Fruit fly (Drosophila melanogaster) whole organism, embryonic: Measurements from ENCODE around the gene CG31445.

Experiments
- Atf3 ChIP-seq: fragments of 200-800 bp; sonication (Bioruptor generic); optimal IDR thresholded peaks from 3 replicates; lab custom pipeline; 2016; ENCODE audit warnings: missing biosample characterization, missing genetic modification characterization
- B-H2 ChIP-seq: fragments of 200-800 bp; sonication (Bioruptor generic); optimal IDR thresholded peaks from 2 replicates; lab custom pipeline; 2018; ENCODE audit warnings: missing biosample characterization, mild to moderate bottlenecking, missing genetic modification characterization
- BEAF-32 ChIP-seq: fragments of 200-800 bp; sonication (Bioruptor generic); optimal IDR thresholded peaks from 3 replicates; lab custom pipeline; 2017; ENCODE audit warnings: missing biosample characterization, missing genetic modification characterization, mild to moderate bottlenecking, moderate library complexity, missing genetic modification reagents
- CG10543 ChIP-seq: fragments of 200-800 bp; sonication (Bioruptor generic); optimal IDR thresholded peaks from 3 replicates; lab custom pipeline; 2017; ENCODE audit warnings: missing biosample characterization, mild to moderate bottlenecking, missing genetic modification characterization, moderate library complexity
- CG11247 ChIP-seq: fragments of 200-800 bp; sonication (Bioruptor generic); IDR thresholded peaks from 2 replicates; pipeline ENCODE4 v1.3.6; 2022; ENCODE audit warnings: missing biosample characterization, missing genetic modification characterization
- CG11456 ChIP-seq: fragments of 200-800 bp; sonication (Bioruptor generic); IDR thresholded peaks from 3 replicates; pipeline ENCODE4 v1.3.6; 2022; ENCODE audit warnings: missing biosample characterization, missing genetic modification characterization
- CG13624 ChIP-seq: fragments of 200-800 bp; sonication (Bioruptor generic); optimal IDR thresholded peaks from 2 replicates; lab custom pipeline; 2016; ENCODE audit warnings: missing biosample characterization, missing genetic modification characterization
- CG15696 ChIP-seq: fragments of 200-800 bp; sonication (Bioruptor generic); optimal IDR thresholded peaks from 2 replicates; lab custom pipeline; 2019; ENCODE audit warnings: missing biosample characterization, mild to moderate bottlenecking, missing genetic modification characterization, moderate library complexity
- CG1832 ChIP-seq: fragments of 200-800 bp; sonication (Bioruptor generic); optimal IDR thresholded peaks from 2 replicates; lab custom pipeline; 2017; ENCODE audit warnings: missing biosample characterization, mild to moderate bottlenecking, missing genetic modification characterization, inconsistent platforms
- CG30403 ChIP-seq: fragments of 200-800 bp; sonication (Bioruptor generic); optimal IDR thresholded peaks from 3 replicates; lab custom pipeline; 2016; ENCODE audit warnings: missing biosample characterization, missing genetic modification characterization
- CG31365 ChIP-seq: fragments of 200-800 bp; sonication (Bioruptor generic); optimal IDR thresholded peaks from 2 replicates; lab custom pipeline; 2018; ENCODE audit warnings: missing biosample characterization, mild to moderate bottlenecking, missing genetic modification characterization
- CG32532 ChIP-seq: fragments of 200-800 bp; sonication (Bioruptor generic); IDR thresholded peaks from 2 replicates; pipeline ENCODE4 v1.3.6; 2022; ENCODE audit warnings: missing biosample characterization, missing genetic modification characterization
- CG32772 ChIP-seq: fragments of 200-800 bp; sonication (Bioruptor generic); IDR thresholded peaks from 2 replicates; pipeline ENCODE4 v1.3.6; 2022; ENCODE audit warnings: missing biosample characterization, missing genetic modification characterization
- CG4360 ChIP-seq: fragments of 200-800 bp; sonication (Bioruptor generic); IDR thresholded peaks from 2 replicates; pipeline ENCODE4 v1.3.6; 2022; ENCODE audit warnings: missing biosample characterization, missing genetic modification characterization
- CG7556 ChIP-seq: fragments of 200-800 bp; sonication (Bioruptor generic); optimal IDR thresholded peaks from 2 replicates; lab custom pipeline; 2017; ENCODE audit warnings: missing biosample characterization, mild to moderate bottlenecking, missing genetic modification characterization
- CG7786 ChIP-seq: fragments of 200-800 bp; sonication (Bioruptor generic); optimal IDR thresholded peaks from 2 replicates; lab custom pipeline; 2016; ENCODE audit warnings: missing biosample characterization, missing genetic modification characterization
- CG8281 ChIP-seq: fragments of 200-800 bp; sonication (Bioruptor generic); optimal IDR thresholded peaks from 2 replicates; lab custom pipeline; 2018; ENCODE audit warnings: missing biosample characterization, mild to moderate bottlenecking, missing genetic modification characterization, moderate library complexity
- CG9876 ChIP-seq: fragments of 200-800 bp; sonication (Bioruptor generic); optimal IDR thresholded peaks from 2 replicates; lab custom pipeline; 2016; ENCODE audit warnings: missing biosample characterization, missing genetic modification characterization
- D19A ChIP-seq: fragments of 200-800 bp; optimal IDR thresholded peaks from 3 replicates; lab custom pipeline; 2019; ENCODE audit warnings: missing biosample characterization, mild to moderate bottlenecking, missing genetic modification characterization, moderate library complexity
- Dad ChIP-seq: fragments of 200-800 bp; sonication (Bioruptor generic); optimal IDR thresholded peaks from 3 replicates; lab custom pipeline; 2016; ENCODE audit warnings: missing biosample characterization, missing genetic modification characterization
- Gsc ChIP-seq: fragments of 200-800 bp; sonication (Bioruptor generic); IDR thresholded peaks from 2 replicates; pipeline ENCODE4 v1.3.6; 2022; ENCODE audit warnings: missing biosample characterization, missing genetic modification characterization
- HLH3B ChIP-seq: fragments of 200-800 bp; sonication (Bioruptor generic); IDR thresholded peaks from 2 replicates; pipeline ENCODE4 v1.3.6; 2022; ENCODE audit warnings: missing biosample characterization, missing genetic modification characterization
- HLH4C ChIP-seq: fragments of 200-800 bp; sonication (Bioruptor generic); IDR thresholded peaks from 3 replicates; pipeline ENCODE4 v1.3.6; 2022; ENCODE audit warnings: missing biosample characterization, missing genetic modification characterization; ENCODE audit not compliant: partially characterized antibody
- HmgZ ChIP-seq: fragments of 200-800 bp; sonication (Bioruptor generic); optimal IDR thresholded peaks from 2 replicates; lab custom pipeline; 2018; ENCODE audit warnings: missing biosample characterization, mild to moderate bottlenecking, missing genetic modification characterization
- Kr ChIP-seq: fragments of 200-800 bp; sonication (Bioruptor generic); optimal IDR thresholded peaks from 2 replicates; lab custom pipeline; 2017; ENCODE audit warnings: missing biosample characterization, mild to moderate bottlenecking, missing genetic modification characterization
- Lhr ChIP-seq: fragments of 200-800 bp; sonication (Bioruptor generic); optimal IDR thresholded peaks from 3 replicates; lab custom pipeline; 2017; ENCODE audit warnings: mild to moderate bottlenecking, missing biosample characterization, missing genetic modification reagents, missing genetic modification characterization
- Myb ChIP-seq: fragments of 200-800 bp; sonication (Bioruptor generic); optimal IDR thresholded peaks from 2 replicates; lab custom pipeline; 2016; ENCODE audit warnings: missing biosample characterization, missing genetic modification characterization
- NC2β ChIP-seq: fragments of 200-800 bp; sonication (Bioruptor generic); optimal IDR thresholded peaks from 2 replicates; lab custom pipeline; 2016; ENCODE audit warnings: missing biosample characterization, missing genetic modification characterization
- Poxn ChIP-seq: fragments of 200-800 bp; sonication (Bioruptor generic); IDR thresholded peaks from 2 replicates; pipeline ENCODE4 v1.3.6; 2022; ENCODE audit warnings: missing biosample characterization, missing genetic modification characterization
- Sin3A ChIP-seq: fragments of >200 bp; optimal IDR thresholded peaks from 2 replicates; lab custom pipeline; 2018
- Spps ChIP-seq: fragments of 200-800 bp; sonication (Bioruptor generic); optimal IDR thresholded peaks from 2 replicates; lab custom pipeline; 2018; ENCODE audit warnings: missing biosample characterization, mild to moderate bottlenecking, missing genetic modification characterization
- Sry-δ ChIP-seq: fragments of 200-800 bp; sonication (Bioruptor generic); optimal IDR thresholded peaks from 2 replicates; lab custom pipeline; 2016; ENCODE audit warnings: missing biosample characterization, missing genetic modification characterization
- Trl ChIP-seq, 3 experiments: fragments of >200 bp in 2 of 3; fragments of 200-800 bp in 1 of 3; sonication (Bioruptor generic) in 1 of 3; optimal IDR thresholded peaks; 2 replicates in 1 of 3; 3 replicates in 2 of 3; lab custom pipeline; 2016 to 2017; ENCODE audit warnings: missing biosample characterization in 1 of 3, missing genetic modification characterization in 1 of 3
- Xbp1 ChIP-seq: fragments of 200-800 bp; sonication (Bioruptor generic); optimal IDR thresholded peaks from 3 replicates; lab custom pipeline; 2016; ENCODE audit warnings: missing biosample characterization, mild to moderate bottlenecking, missing genetic modification characterization
- bab2 ChIP-seq: fragments of 200-800 bp; sonication (Bioruptor generic); optimal IDR thresholded peaks from 2 replicates; lab custom pipeline; 2016; ENCODE audit warnings: missing biosample characterization, missing genetic modification characterization
- caup ChIP-seq: fragments of 200-800 bp; sonication (Bioruptor generic); optimal IDR thresholded peaks from 3 replicates; lab custom pipeline; 2017; ENCODE audit warnings: missing biosample characterization, mild to moderate bottlenecking, missing genetic modification characterization, moderate library complexity; ENCODE audit not compliant: severe bottlenecking
- croc ChIP-seq: fragments of 200-800 bp; sonication (Bioruptor generic); conservative IDR thresholded peaks from 3 replicates; pipeline ENCODE4 v1.3.6; 2022; ENCODE audit warnings: missing biosample characterization, missing genetic modification characterization
- dimm ChIP-seq: fragments of 200-800 bp; sonication (Bioruptor generic); IDR thresholded peaks from 2 replicates; pipeline ENCODE4 v1.3.6; 2022; ENCODE audit warnings: missing biosample characterization, missing genetic modification characterization
- ems ChIP-seq: fragments of 200-800 bp; sonication (Bioruptor generic); optimal IDR thresholded peaks from 3 replicates; lab custom pipeline; 2016; ENCODE audit warnings: missing biosample characterization, missing genetic modification characterization
- exex ChIP-seq: fragments of 200-800 bp; sonication (Bioruptor generic); optimal IDR thresholded peaks from 4 replicates; lab custom pipeline; 2018; ENCODE audit warnings: missing biosample characterization, mild to moderate bottlenecking, missing genetic modification characterization, moderate library complexity
- fru ChIP-seq: fragments of >200 bp; optimal IDR thresholded peaks from 2 replicates; lab custom pipeline; 2017
- grn ChIP-seq: fragments of 200-800 bp; sonication (Bioruptor generic); optimal IDR thresholded peaks from 3 replicates; lab custom pipeline; 2017; ENCODE audit warnings: missing biosample characterization, missing genetic modification characterization
- gt ChIP-seq: fragments of 200-800 bp; sonication (Bioruptor generic); IDR thresholded peaks from 2 replicates; pipeline ENCODE4 v1.3.6; 2022; ENCODE audit warnings: missing biosample characterization, missing genetic modification characterization
- h ChIP-seq: fragments of >200 bp; optimal IDR thresholded peaks from 2 replicates; lab custom pipeline; 2017
- mld ChIP-seq: fragments of 200-800 bp; sonication (Bioruptor generic); IDR thresholded peaks from 3 replicates; pipeline ENCODE4 v1.3.6; 2022; ENCODE audit warnings: missing biosample characterization, missing genetic modification characterization; ENCODE audit not compliant: partially characterized antibody
- nerfin-1 ChIP-seq: fragments of 200-800 bp; sonication (Bioruptor generic); optimal IDR thresholded peaks from 3 replicates; lab custom pipeline; 2019; ENCODE audit warnings: missing biosample characterization, mild to moderate bottlenecking, missing genetic modification characterization, moderate library complexity
- ranshi ChIP-seq: fragments of 200-800 bp; sonication (Bioruptor generic); IDR thresholded peaks from 2 replicates; pipeline ENCODE4 v1.3.6; 2022; ENCODE audit warnings: missing biosample characterization, missing genetic modification characterization
- row ChIP-seq: fragments of 200-800 bp; sonication (Bioruptor generic); IDR thresholded peaks from 3 replicates; pipeline ENCODE4 v1.3.6; 2022; ENCODE audit warnings: missing biosample characterization, missing genetic modification characterization
- tio ChIP-seq: fragments of 200-800 bp; sonication (Bioruptor generic); optimal IDR thresholded peaks from 2 replicates; lab custom pipeline; 2017; ENCODE audit warnings: missing biosample characterization, missing genetic modification characterization, inconsistent platforms
- toy ChIP-seq: fragments of 200-800 bp; sonication (Bioruptor generic); IDR thresholded peaks from 2 replicates; pipeline ENCODE4 v1.3.6; 2022; ENCODE audit warnings: missing biosample characterization, missing genetic modification characterization
- unpg ChIP-seq: fragments of 200-800 bp; sonication (Bioruptor generic); optimal IDR thresholded peaks from 3 replicates; lab custom pipeline; 2018; ENCODE audit warnings: missing biosample characterization, mild to moderate bottlenecking, missing genetic modification characterization, moderate library complexity
- usp ChIP-seq: fragments of >200 bp; optimal IDR thresholded peaks from 2 replicates; lab custom pipeline; 2017; ENCODE audit warnings: missing biosample characterization, missing genetic modification characterization

CG31445 gene

DNA sequence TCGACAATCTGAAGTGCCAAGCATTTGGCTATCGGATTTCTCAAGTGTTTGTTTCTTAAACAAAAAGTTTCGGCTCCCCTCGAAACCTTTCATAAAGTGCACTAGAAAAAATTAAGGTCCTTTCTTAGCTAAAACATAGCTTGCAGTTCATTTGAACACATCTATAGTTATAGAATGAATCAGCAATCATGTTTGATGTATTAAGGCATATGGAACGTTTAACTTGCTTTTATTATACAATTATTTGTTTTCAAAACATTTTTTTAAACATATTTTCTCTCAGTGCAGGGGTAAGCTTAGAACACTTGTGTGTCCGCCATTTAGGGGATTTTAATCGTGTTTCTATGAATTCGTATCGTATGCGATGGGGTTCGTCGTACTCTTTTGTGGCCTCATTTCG, 30.0 kb upstream of the CG31445 start (continued):
- TF ChIP-seq nerfin-1 (tag; lab: Kevin White, UChicago) (peak; percentile 64), B-H2 (GFP tag; lab: Kevin White, UChicago) (no peak), caup (GFP tag; lab: Kevin White, UChicago) (peak; percentile 5), CG1832 (GFP tag; lab: Kevin White, UChicago) (no peak), gt (0 out of 2 replicates have a peak, but pooled peaks have one; percentile 14), CG4360 (GFP tag; lab: Robert Waterston, UW) (no peak), mld (GFP tag; lab: Robert Waterston, UW) (no peak), bab2 (GFP tag; lab: Kevin White, UChicago) (peak; percentile 33), h (lab: Kevin White, UChicago) (no peak), Gsc (GFP tag; lab: Robert Waterston, UW) (no peak), NC2β (peak; percentile 43), D19A (tag; lab: Kevin White, UChicago) (peak; percentile 64), Myb (GFP tag; lab: Kevin White, UChicago) (peak; percentile 14), grn (GFP tag; lab: Kevin White, UChicago) (no peak), CG9876 (GFP tag; lab: Kevin White, UChicago) (no peak), Xbp1 (peak; percentile 66), CG7786 (GFP tag; lab: Kevin White, UChicago) (peak; percentile 59), Dad (GFP tag; lab: Kevin White, UChicago) (no peak), CG7556 (peak; percentile 47), CG11247 (GFP tag; lab: Robert Waterston, UW) (no peak), HmgZ (tag; lab: Kevin White, UChicago) (peak; percentile 17), ems (no peak), CG31365 (no peak), fru (lab: Kevin White, UChicago) (no peak), exex (tag; lab: Kevin White, UChicago) (no peak), tio (GFP tag; lab: Kevin White, UChicago) (peak; percentile 54), Kr (GFP tag; lab: Kevin White, UChicago) (no peak), row (GFP tag; lab: Robert Waterston, UW) (peak; percentile 72), Sin3A (lab: Kevin White, UChicago) (no peak), Poxn (GFP tag; lab: Robert Waterston, UW) (no peak), CG15696 (tag; lab: Kevin White, UChicago) (peak; percentile 32), CG32532 (GFP tag; lab: Robert Waterston, UW) (peak; percentile 32; the same call in 1 of the 2 replicates), HLH4C (no peak), CG10543 (GFP tag; lab: Kevin White, UChicago) (no peak), dimm (no peak), unpg (GFP tag; lab: Kevin White, UChicago) (peak; percentile 69), Atf3 (GFP tag; lab: Kevin White, UChicago) (peak; percentile 74), croc (GFP tag; lab: Robert Waterston, UW) (peak; percentile 21; the same call in 1 of the 3 replicates), CG13624 (peak; percentile 33), Trl (optimal IDR thresholded peaks at IDR 0.05; lab: Kevin White, UChicago) (no peak), Trl (GFP tag; optimal IDR thresholded peaks at IDR 0.05; lab: Kevin White, UChicago) (peak; percentile 14), usp (no peak), toy (no peak), CG30403 (GFP tag; lab: Kevin White, UChicago) (peak; percentile 57), CG8281 (tag; lab: Kevin White, UChicago) (peak; percentile 22), CG11456 (GFP tag; lab: Robert Waterston, UW) (0 out of 3 replicates have a peak, but pooled peaks have one; percentile 32), Lhr (GFP tag; lab: Kevin White, UChicago) (peak; percentile 42), BEAF-32 (GFP tag; lab: Kevin White, UChicago) (no peak), Sry-δ (GFP tag; lab: Kevin White, UChicago) (peak; percentile 4), CG32772 (GFP tag; lab: Robert Waterston, UW) (peak; percentile 49; the same call in 1 of the 2 replicates), HLH3B (GFP tag; lab: Robert Waterston, UW) (peak; percentile 35; the same call in 1 of the 2 replicates), ranshi (GFP tag; lab: Robert Waterston, UW) (no peak), Spps (tag; lab: Kevin White, UChicago) (peak; percentile 76)
